Worm (Caenorhabditis elegans): ENCODE results near the gene K06A4.6.

ce11 chrV:9509597-9509996, 29.1 kb upstream of the K06A4.6 start:
- TF ChIP-seq unc-62 (GFP tag; optimal IDR thresholded peaks at IDR 0.05) (no peak), C06A6.2 (GFP tag; conservative IDR thresholded peaks at IDR 0.05) (no peak), rcor-1 (GFP tag; IDR thresholded peaks at IDR 0.05) (no peak), ceh-27 (GFP tag; optimal IDR thresholded peaks at IDR 0.05) (no peak), efl-1 (GFP tag; optimal IDR thresholded peaks at IDR 0.05) (no peak), madf-6 (GFP tag; IDR thresholded peaks at IDR 0.05) (no peak), akir-1 (GFP tag; optimal IDR thresholded peaks at IDR 0.05) (no peak), snpc-3.4 (tag; optimal IDR thresholded peaks at IDR 0.05) (no peak), Y53F4B.3 (GFP tag; IDR thresholded peaks at IDR 0.05) (no peak), rec-8 (tag; optimal IDR thresholded peaks at IDR 0.05) (no peak), sdz-38 (tag; optimal IDR thresholded peaks at IDR 0.05) (no peak), F23B12.7 (tag; optimal IDR thresholded peaks at IDR 0.05; ENCODE audit: insufficient read depth) (no peak)

All from whole organism, young adult.